Worm (Caenorhabditis elegans): ENCODE measurements around the gene T13F2.6.
"Not testable (repeated sequence)": the region's sequence is repeated elsewhere in the genome, so short reads cannot be mapped to it uniquely, and the experiment has no call there.

Gene T13F2.6

DNA sequence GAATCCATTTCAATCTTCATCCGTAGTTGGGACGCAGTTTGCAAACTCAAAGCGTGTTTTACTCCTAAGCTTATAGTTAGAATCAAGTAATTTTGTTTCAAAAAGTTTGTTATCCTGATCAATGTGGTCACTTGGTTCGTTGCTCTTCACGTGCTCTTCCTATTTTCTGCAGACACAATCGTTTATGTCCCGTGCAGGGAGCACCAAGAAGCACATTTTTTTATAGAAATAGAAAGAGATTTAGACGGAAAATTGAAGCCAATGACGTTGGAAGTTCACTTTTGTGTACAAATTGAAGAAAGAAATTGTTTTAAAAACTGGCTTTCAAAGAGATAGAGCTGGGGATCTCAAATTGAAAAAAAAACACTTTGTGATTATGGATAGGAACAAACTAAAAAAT is 16.4 kb upstream of the T13F2.6 start:
- no peak for TF ChIP-seq unc-62 (GFP tag; optimal IDR thresholded peaks at IDR 0.05)

DNA sequence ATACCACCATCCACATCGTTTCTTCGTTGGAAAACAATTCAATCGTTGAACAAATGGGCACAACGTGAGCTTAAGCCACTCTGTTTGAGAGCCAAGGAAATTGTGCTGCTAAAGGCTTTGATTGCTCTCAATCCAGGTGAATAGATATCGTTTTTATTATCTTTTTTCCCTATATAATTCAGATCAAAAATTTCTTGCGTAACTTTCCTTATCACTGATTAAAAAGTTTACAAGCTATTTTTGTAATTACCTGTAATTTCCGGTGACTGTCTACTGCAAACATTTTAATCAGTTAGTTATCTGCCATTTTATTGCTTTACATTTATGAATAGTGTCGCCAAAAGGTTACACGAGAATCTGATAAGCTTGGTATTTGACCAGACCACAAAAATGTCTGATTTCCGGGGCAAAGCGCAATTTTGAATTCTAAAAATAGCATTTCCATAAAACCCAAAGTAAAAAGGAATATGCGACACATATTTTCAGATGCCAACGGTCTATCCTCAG is 15.4 kb upstream of the T13F2.6 start:
- TF ChIP-seq unc-62 (GFP tag; optimal IDR thresholded peaks at IDR 0.05) = no peak

DNA sequence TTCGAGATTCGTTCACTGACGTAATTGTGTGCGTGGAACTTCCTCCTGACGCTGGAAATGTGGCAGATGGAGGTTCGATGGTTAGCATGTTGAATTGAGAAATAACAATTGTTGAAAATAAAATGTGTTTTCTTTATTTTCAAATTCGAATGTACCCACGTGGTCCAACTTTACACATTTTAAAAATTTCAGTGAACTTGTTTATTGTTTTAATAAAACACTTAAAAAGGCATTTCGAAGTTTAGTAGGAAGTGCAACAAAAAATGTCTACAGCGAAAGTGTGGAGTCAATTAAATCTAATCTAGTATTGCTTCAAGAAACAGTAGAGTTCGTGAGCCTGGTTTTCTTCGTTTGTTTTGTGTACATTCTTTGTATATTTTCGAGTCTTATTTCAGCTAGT is 11.9 kb upstream of the T13F2.6 start, which contains the start of gene ssp-36:
Gene ssp-36, minus strand, starts transcription at position 101 of the 400 bp plus-strand sequence.
- no peak for TF ChIP-seq unc-62 (GFP tag; optimal IDR thresholded peaks at IDR 0.05)

DNA sequence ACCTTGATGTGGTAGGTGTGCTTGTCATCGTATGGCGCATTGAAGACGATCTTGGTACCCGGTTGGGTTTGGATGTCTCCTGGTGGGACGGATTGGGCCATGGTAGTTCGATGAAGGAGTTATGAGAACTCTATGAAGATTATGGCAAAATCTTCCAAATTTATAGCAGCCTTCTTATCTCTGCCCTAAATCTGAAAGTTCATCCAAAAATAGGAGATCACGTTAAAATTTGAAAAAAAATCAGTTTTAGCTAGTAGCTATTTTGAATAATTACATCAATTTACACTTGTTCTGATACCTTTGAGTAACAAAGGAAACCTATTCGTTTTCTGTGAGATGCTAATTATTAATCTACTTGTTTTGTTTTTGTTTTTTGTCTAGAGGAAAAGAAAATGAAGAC is 11.1 kb upstream of the T13F2.6 start, which contains the start of gene msp-79:
Gene msp-79, minus strand, starts transcription at position 101 of the 400 bp plus-strand sequence.
- TF ChIP-seq unc-62 (GFP tag; optimal IDR thresholded peaks at IDR 0.05) = not testable (repeated sequence)

DNA sequence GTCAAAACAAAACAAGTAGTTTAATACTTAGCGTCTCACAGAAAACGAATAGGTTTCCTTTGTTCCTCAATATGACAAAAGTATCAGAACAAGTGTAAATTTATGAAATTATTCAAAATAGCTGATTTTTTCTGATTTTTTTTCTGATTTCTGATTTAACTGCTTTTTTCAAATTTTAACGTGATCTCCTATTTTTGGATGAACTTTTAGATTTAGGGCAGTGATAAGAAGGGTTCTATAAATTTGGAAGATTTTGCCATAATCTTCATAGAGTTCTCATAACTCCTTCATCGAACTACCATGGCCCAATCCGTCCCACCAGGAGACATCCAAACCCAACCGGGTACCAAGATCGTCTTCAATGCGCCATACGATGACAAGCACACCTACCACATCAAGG is 8.4 kb upstream of the T13F2.6 start, which contains the start of gene msp-78:
Gene msp-78, plus strand, starts transcription at position 301 of the 400 bp plus-strand sequence.
- not testable (repeated sequence) for TF ChIP-seq unc-62 (GFP tag; optimal IDR thresholded peaks at IDR 0.05)

DNA sequence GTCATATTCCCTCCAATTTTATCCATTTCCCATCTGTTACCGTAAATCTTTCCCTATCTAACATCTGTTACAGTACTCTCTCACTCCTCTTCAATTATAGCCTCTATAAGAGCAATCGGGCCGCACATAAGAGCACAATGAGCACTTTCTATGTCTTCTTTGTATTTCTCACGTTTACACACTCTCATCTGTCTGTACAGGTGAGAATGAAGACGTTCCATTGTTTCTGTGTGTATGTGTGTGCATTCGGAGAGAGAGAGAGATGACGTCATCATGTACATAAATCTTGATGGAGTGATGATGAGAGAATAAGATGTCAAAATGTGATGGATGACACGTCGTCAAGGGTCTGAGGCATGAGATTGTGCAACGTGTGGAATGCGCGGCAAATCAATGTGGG is 7.3 kb upstream of the T13F2.6 start:
- no peak for TF ChIP-seq unc-62 (GFP tag; optimal IDR thresholded peaks at IDR 0.05)

DNA sequence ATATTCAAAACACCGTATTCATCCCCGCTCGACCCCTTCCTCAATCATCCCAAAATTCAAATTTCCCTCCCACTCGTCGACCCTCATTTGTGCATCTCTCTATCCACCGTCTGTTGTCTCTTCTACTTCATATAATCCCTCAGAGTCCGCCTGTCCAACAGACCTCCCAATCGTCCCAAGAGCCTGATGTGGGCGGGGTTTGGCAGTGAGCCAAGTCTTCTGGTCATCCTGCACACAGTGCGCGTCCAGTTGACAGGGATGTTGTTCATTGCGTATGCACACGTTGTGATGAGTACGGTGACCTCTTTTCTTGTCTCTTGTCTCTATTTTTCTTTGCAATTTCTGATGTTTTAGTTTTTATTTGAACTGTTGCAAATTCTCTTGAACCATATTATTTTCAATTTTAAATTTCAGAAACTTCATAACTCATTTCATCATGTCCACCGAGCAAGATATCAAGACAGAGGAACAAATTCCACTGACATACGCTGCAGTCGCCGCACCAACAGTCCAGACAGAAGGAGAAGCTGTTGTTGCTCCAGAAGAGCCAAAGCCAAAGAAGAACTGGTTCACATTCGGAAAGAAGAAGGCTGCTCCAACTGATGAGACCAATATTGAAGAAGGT is 5.9 kb upstream of the T13F2.6 start, which contains the start of gene cav-1:
Gene cav-1, plus strand, starts transcription at position 415 of the 625 bp plus-strand sequence.
- TF ChIP-seq unc-62 (GFP tag; optimal IDR thresholded peaks at IDR 0.05) = no peak

DNA sequence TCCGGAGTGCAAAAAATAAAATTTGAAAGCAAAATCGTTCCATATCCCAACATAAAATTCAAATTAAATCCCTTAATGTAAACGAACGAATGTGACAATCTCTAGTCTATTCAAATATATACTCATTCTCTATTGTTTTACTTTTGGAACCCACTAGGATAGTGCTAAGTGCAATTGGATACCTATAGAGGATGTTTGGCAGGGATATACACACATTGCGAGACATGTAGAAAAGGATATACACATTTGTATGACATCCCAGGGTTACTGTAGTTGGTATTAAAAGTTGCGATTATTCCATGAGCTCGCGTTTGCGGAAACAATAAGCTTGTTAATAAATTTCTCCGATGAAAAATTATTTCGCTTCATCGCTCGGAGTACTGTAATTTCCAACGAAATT is 4.7 kb upstream of the T13F2.6 start:
- no peak for TF ChIP-seq unc-62 (GFP tag; optimal IDR thresholded peaks at IDR 0.05)

DNA sequence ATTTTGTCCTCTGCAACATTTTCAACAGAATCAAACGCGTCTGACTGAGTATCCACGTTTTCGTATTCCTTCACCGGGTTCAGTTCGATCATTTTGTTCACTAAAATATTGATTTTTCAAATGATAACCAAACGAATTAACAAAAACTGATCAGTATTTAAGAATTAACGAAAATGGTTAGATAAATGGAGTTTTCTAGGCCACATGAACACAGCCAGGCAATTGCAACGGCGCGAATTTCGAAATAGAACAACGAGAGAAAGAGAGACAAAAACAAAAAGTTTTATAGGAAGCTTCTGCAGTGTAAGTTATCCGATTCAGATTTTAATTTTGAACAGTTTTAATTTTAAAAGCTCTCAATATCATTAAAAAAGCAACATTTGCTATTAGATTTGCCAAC is 586 bp upstream of the T13F2.6 start, which contains the start of gene sna-2:
Gene sna-2, minus strand, starts transcription at position 100 of the 400 bp plus-strand sequence.
- no peak for TF ChIP-seq unc-62 (GFP tag; optimal IDR thresholded peaks at IDR 0.05)

DNA sequence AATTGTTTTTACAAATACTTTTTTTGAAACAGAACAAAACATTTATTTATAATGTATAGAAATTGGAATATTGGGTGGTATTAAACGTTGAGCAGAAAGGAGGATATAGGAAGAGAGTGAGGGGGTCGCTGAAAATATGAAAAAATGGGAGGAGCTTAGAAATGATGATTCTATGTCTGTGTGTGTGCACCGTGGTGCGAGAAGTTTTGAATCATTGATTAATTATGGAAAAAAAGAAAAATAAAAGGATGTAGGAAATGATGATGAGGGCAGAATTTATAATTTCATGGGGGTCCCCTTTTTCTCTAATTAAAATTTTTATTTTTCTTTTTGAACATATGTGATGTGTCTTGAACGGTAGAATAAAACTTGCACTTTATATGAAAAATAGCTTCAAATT is 6.6 kb downstream of the T13F2.6 start, which contains the start of gene sre-4:
Gene sre-4, minus strand, starts transcription at position 101 of the 400 bp plus-strand sequence.
- TF ChIP-seq unc-62 (GFP tag; optimal IDR thresholded peaks at IDR 0.05) = no peak

DNA sequence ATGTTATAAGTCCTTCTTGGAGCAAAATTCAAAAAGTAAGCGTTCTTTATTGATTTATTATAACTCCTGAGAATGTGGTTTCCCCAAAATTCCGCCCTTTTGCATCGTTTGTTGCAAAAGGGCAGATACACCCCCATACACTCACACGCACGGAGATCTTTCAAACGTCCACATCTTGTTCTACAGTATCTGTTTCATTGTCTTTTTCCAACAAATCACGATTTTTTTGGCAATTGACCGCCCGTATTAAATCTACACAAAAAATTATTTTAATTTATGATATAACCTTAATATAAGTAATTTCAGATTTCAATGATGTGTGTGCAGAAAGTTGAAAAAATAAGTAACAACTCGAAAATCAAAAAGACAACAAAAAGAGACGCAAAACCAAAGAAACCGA is 11.4 kb downstream of the T13F2.6 start, which contains the start of gene T13F2.4:
Gene T13F2.4, plus strand, starts transcription at position 301 of the 400 bp plus-strand sequence.
- TF ChIP-seq unc-62 (GFP tag; optimal IDR thresholded peaks at IDR 0.05) = no peak

DNA sequence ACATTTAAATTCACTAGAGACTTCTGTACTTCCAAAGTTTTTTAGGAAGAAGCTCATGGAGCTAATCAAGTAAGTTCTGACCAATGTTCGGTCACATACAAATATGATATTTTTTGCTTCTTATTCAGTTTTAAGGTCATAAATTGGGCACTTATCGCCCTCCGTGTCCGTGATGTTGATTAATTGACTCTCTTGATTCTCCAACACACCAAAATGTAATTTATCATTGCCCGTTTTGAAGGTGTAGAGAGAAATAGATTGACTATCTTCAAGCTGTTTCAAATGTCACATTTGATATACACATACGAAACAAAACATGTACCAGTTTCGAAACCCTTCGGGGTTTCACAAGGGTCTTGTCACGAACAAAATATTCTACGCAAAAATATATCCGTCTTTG is 12.6 kb downstream of the T13F2.6 start:
- no peak for TF ChIP-seq unc-62 (GFP tag; optimal IDR thresholded peaks at IDR 0.05)

DNA sequence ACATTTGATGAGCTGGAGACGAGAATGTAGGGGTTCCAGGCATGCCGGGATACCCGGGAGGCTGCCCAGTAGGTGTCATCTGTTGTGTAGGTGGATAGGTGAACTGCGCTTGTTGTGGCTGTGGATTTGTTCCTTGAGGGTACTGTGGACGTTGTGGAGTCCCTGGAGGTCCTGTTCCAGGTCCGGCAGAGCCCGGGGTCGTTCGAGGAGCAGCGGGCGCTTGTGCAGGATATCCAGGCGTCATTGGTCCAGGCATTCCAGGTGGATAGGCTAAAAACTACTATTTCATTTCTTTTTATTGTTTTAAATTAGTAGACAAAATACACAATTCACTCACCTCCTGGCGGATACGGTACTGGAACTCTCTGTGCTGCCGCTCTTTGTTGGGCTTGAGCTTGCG is 17.1 kb downstream of the T13F2.6 start:
- TF ChIP-seq unc-62 (GFP tag; optimal IDR thresholded peaks at IDR 0.05) = no peak

DNA sequence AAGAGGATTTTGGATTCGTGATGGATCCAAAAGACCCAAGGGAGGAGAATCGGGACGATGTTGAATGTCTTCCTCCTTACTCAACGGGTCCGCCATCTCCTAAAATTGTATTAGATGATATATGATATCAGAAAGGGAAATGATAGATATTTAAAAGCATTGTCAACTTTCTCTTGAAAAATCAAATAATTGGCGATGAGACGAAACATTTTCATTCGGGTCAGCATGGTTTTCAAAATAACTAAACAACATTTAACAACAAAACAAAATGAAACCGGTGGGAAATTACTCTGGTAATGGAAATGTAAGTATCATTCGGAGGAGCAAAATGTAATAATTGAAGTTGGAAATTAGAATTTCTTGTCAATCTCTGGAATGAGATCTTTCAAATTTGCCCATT is 18.4 kb downstream of the T13F2.6 start, which contains the start of gene pis-1:
Gene pis-1, minus strand, starts transcription at position 101 of the 400 bp plus-strand sequence.
- no peak for TF ChIP-seq unc-62 (GFP tag; optimal IDR thresholded peaks at IDR 0.05)

DNA sequence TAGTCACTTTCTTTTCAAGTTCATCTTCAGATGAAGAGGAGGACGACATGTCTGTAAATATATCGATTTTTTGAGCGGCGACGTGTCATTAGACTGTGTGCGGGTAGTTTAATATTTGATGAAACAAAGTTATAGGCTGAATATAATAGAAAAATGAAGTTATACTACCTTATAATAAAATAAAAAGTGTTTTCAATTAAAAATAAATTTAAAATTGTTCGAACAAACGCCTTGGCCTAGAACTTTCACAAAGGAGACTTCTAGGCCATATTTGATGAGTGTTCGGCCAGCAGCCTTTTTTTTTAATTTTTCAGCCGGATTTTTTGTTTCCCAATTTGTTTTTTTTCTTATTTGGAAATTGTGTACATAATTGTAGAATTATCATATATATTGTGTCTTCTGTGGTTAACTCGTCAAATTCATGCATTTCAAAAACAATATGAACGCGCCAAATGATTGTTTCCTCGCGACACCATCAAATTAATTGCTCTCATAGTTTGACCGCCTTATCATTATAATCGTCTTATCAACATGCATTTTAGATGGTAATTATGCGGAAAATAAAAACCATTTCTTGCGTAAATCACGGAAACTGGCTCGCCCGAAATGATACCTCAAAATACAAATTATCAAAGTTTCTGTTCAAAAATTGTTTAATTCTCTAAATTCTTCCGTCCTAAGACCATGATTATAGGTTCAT is 19.3 kb downstream of the T13F2.6 start, which contains the start of gene T13F2.2:
Gene T13F2.2, minus strand, starts transcription at position 51 of the 700 bp plus-strand sequence.
- TF ChIP-seq unc-62 (GFP tag; optimal IDR thresholded peaks at IDR 0.05) = no peak

DNA sequence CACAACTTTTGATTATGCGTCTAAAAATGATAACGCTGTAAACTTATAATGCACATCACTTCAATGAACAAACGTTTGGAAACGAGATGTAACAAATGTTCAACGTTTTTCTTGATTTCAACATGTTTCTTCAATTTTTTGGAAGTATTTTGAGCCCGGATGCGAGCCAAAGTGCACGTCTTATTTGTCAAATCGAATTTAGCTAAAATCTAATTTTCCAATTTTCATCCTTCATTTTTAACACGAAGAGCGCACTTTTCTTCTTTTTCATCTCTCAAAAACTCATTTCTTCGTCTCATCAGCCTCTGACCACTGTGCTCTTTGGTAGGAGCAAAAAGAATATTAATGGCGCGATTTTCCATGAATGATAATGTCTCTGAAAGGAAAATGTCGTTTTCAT is 20.2 kb downstream of the T13F2.6 start:
- no peak for TF ChIP-seq unc-62 (GFP tag; optimal IDR thresholded peaks at IDR 0.05)

Data from whole organism, dauer.